Fruit fly (Drosophila melanogaster) whole organism, larva: Measurements from ENCODE around the gene CG5973.

Experiments used
- noc ChIP-seq: fragments of 200-800 bp; sonication (Bioruptor generic); optimal IDR thresholded peaks from 3 replicates; lab custom pipeline; 2019; ENCODE audit warnings: missing biosample characterization, mild to moderate bottlenecking, missing genetic modification characterization, moderate library complexity

CG5973 gene

DNA sequence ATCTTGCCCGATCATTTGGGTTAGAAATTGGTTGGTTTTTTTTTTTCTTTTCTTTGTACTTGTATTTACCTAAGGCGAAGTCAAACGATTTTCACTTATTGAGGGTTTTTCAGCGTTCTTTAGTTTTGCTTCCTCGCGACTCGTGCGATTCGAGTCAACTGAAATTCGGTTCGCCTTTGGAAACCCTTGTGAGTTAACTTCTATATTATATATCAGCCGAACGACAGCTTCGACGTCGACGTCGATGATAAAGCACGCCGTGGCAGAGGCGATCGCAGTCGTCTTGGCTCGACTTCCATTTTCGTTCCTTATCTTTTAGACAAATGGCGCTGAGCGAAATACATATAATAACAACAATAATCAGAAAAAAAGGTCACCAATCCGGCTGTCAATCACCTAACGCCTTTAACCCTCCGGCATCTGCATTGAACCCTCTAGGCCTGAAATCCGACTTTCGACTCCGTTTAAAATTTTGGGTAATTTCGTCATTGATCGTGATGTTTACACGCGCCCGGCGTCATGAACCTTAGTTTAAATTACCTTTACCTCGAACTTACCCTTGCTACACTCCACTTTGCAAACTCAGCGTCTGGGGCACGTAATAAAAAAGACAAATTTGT, 3.8 kb upstream of the CG5973 start, which contains the start of gene CG5958:
Gene CG5958, minus strand, starts transcription at position 180 of the 620 bp plus-strand sequence.
- TF ChIP-seq noc (tag; lab: Kevin White, UChicago): no peak

DNA sequence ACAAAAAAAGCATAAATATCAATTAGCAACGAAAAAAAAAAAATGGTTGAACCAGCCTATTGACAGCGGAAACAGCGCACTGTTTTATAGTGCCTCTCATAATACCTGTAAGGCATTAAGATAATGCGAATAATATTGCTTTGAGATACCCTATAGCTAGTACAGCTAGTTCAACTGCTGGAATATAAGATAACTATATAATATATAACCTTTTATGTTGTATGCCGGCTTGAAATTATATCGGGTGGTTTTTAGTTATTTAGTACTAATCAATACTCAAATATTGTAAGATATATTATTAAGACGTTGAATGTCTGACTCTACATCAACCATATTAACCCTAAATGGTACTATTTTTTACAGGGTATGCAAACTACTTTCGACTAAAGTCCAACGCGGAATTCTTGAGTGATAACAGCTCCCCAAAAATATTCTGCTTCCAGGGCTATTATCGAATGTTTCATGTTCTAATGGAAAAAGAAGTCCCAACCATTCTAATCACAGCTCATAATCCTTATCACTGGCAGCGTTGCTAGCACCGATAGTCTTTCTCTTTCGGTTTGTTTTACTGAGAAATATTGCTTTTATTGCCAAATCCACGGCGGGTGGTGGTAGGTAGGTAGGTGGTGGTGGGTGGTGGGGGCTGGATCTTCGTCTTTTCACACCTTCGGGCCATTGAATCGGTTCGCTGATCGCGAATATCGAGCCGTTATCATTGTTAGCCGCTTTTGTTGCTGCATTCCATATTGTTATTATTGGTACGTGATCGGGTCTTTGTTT, 3.1 kb upstream of the CG5973 start:
- TF ChIP-seq noc (tag; lab: Kevin White, UChicago): peak; percentile 98

- TF ChIP-seq noc (tag; lab: Kevin White, UChicago): peak; percentile 68
Measured at dm6 chr2L:7434737-7435356, 2.4 kb upstream of the CG5973 start.

- no peak for TF ChIP-seq noc (tag; lab: Kevin White, UChicago)
Measured at dm6 chr2L:7435475-7435874, 1.8 kb upstream of the CG5973 start.

DNA sequence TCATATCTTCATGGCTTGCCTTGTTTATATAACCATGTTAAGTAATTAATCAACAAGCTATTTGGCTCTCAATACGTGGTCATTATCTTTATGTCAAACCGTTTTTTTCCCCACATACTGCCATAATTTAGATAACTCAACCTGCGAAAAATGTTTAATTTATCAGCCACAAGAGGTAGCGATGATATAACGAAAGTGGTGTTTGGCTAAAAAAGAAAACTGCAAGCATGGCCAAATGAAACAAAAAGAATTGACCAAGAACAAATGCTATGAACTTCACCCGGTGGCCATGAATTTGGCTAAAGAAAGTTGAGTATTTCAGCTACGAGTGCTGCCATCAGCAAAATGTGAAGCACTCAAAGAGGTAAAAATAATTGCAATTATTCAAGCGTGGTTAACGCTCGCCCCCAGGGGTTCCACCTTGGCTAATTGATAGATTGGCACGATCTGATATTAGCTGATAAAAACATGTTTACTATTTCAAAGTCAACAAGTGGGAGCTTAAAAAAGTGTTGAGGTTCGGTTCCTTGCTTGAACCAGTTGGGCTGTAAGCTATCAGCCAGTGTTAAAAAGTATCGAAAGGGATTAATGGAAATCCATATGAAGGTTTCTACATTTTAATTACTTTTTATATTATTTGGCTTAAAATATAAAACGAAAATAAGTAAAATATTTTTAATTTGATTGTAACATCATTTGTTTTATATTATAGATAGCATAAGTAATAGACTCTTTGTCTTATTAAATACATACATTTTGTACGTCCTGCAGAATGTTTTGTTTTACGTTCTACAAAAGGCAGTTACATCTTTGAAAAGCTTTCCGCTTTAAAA, 584 bp upstream of the CG5973 start:
- peak; percentile 71 for TF ChIP-seq noc (tag; lab: Kevin White, UChicago)

dm6 chr2L:7438505-7438904, 1.2 kb downstream of the CG5973 start:
- TF ChIP-seq noc (tag; lab: Kevin White, UChicago): no peak

DNA sequence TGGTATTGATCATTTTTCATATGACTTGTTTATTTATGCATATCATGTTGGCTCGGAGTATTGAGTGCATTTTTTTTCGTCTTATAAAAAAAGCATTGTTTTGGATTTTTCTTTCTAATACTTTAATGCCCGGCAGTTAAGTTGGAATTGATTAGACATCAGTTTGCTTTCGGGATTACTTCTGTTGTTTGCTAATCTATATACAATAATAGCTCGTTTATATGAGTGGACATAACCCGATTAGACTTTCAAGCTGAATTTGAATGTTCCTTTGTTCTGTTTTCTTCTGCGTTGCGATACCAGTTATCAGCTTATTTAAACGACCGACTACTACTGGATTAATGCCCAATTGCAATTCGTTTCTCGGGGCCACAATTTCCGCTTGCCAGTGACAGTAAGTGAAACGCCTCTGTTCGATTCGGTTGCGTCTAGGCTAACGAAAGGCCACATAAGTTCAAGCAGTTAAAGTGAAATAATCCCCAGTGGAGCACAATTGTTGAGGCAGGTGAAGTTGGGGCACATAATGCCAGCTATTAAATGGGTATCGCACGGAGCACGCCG, 3.2 kb downstream of the CG5973 start:
- TF ChIP-seq noc (tag; lab: Kevin White, UChicago): no peak

dm6 chr2L:7442106-7442505, 4.8 kb downstream of the CG5973 start:
- no peak for TF ChIP-seq noc (tag; lab: Kevin White, UChicago)

dm6 chr2L:7442929-7443328, 5.6 kb downstream of the CG5973 start:
- TF ChIP-seq noc (tag; lab: Kevin White, UChicago): peak; percentile 64

- no peak for TF ChIP-seq noc (tag; lab: Kevin White, UChicago)
Measured at dm6 chr2L:7447820-7448219, 10.5 kb downstream of the CG5973 start.

DNA sequence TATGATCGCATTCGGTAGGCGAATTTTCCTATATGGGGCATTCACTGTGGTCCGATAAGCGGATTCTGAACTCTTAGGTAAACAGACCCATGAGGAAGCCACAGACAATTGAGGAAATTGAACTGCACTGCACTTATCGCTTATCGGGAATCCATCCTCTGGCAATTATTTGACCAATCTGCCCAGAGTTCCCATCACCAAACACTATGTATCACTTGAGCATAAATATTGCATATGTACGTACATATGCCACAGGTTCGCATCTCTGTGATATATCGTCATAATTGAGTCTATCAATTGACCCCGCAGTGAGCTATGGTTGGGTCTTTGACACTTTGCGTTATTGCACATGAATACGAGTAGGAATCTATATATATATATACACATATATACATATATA, 11.1 kb downstream of the CG5973 start:
- no peak for TF ChIP-seq noc (tag; lab: Kevin White, UChicago)

DNA sequence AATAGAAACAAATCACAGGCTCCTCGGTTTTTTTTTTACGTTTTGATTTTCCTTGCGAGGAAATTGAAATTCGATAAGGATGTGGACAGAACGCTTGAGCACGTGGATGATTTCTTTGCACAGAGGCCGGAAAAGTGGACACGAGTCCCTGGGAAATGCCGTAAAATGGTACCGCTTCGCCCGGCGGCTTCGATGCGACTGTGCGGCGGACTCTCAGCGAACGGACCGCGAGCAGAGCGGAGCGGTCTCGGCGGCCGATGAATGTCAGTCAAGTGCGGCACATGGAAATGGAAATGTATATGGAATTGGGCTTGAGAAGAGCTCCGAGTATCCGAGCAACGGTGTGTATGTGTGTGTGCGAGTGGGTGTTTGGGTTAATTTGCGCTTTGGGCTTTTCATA, 13.7 kb downstream of the CG5973 start, which contains the start of gene santa-maria:
Gene santa-maria, minus strand, starts transcription at position 279 of the 400 bp plus-strand sequence.
- TF ChIP-seq noc (tag; lab: Kevin White, UChicago): no peak

DNA sequence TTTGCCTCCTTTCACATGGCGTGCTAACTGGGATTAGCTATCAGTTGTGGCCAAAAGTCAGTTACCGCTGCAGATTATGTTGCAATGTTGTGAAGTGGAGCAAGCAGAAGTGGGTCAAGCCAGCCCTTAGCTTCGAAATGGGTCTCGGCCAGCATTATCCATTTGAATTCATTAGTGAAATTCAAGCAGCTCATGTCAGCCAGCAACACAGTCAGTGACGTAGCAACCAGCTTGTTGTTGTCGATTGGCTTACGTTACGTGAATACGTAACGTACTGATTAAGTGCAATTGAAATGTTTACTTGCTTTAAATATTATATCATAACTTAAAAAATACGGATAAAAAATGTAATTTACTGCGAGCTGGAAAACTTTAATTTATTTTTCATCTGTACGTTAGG, 14.8 kb downstream of the CG5973 start:
- TF ChIP-seq noc (tag; lab: Kevin White, UChicago): no peak

DNA sequence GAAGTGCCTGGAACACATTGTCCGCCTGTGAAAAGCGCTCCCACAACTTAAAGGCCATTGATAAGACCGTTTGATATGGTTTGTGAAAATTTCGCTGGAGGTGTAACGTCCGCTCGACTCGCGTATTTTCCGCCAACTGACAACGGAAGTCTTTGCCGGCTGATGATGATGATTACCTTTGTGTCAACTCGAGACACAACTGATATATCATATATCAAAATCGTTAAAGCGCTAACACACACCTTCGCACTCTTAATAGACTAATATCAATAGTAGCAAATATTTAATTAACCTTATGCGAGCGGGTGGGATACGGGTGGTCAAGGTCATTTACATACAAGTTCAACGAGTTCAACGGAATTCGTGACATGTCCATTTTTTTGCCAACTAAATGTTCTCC, 16.8 kb downstream of the CG5973 start, which contains the start of gene Gr28a:
Gene Gr28a, minus strand, starts transcription at position 101 of the 400 bp plus-strand sequence.
- no peak for TF ChIP-seq noc (tag; lab: Kevin White, UChicago)

dm6 chr2L:7462147-7462546, 24.9 kb downstream of the CG5973 start, which contains the start of gene Gr28b:
Gr28b (minus strand) TSS chr2L:7462247.
- TF ChIP-seq noc (tag; lab: Kevin White, UChicago): no peak
